Worm (Caenorhabditis elegans) whole organism, midembryonic: ENCODE results near the gene C46G7.5.

Experiments
- T22C8.4 ChIP-seq: fragments of 200-800 bp; sonication (Bioruptor generic); IDR thresholded peaks from 2 replicates; pipeline ENCODE4 v1.3.6; 2022; ENCODE audit warnings: missing genetic modification characterization, missing compliant biosample characterization
- tab-1 ChIP-seq: fragments of 200-800 bp; sonication (Bioruptor generic); IDR thresholded peaks from 2 replicates; pipeline ENCODE4 v1.3.6; 2022; ENCODE audit warnings: missing genetic modification characterization, missing compliant biosample characterization
- ztf-29 ChIP-seq: fragments of 200-800 bp; sonication (Bioruptor generic); IDR thresholded peaks from 2 replicates; pipeline ENCODE4 v1.3.6; 2022; ENCODE audit warnings: missing genetic modification reagents, missing genetic modification characterization, missing compliant biosample characterization

Gene C46G7.5

ce11 chrIV:5962219-5962945 lies 49.1 kb downstream of the C46G7.5 start, which contains the start of gene K02B2.6:
K02B2.6 (minus strand) TSS chrIV:5962269.
- no peak for TF ChIP-seq tab-1 (GFP tag; lab: Robert Waterston, UW)
- TF ChIP-seq T22C8.4 (GFP tag; lab: Robert Waterston, UW) = no peak
- no peak for TF ChIP-seq ztf-29
